Worm (Caenorhabditis elegans) whole organism, late embryonic: ENCODE data around the gene npp-26.

Experiments
- F13H6.1 ChIP-seq: sonication (generic microtip); optimal IDR thresholded peaks from 2 replicates; lab custom pipeline; 2016; ENCODE audit warnings: missing genetic modification characterization, missing compliant biosample characterization
- K02D7.2 ChIP-seq: sonication (generic microtip); optimal IDR thresholded peaks from 2 replicates; lab custom pipeline; 2017; ENCODE audit warnings: mild to moderate bottlenecking, missing genetic modification characterization, missing compliant biosample characterization
- K09A11.1 ChIP-seq: sonication (generic microtip); optimal IDR thresholded peaks from 2 replicates; lab custom pipeline; 2017; ENCODE audit warnings: antibody characterized with exemption, mild to moderate bottlenecking, missing genetic modification characterization, missing compliant biosample characterization; ENCODE audit not compliant: insufficient read depth
- T23F11.4 ChIP-seq: fragments of 200-800 bp; sonication (Bioruptor generic); optimal IDR thresholded peaks from 2 replicates; lab custom pipeline; 2018; ENCODE audit warnings: mild to moderate bottlenecking, missing genetic modification characterization, missing compliant biosample characterization
- ceh-14 ChIP-seq: sonication (generic microtip); optimal IDR thresholded peaks from 2 replicates; lab custom pipeline; 2016; ENCODE audit warnings: missing genotype, missing genetic modification characterization, missing compliant biosample characterization
- ceh-18 ChIP-seq: sonication (generic microtip); optimal IDR thresholded peaks from 2 replicates; lab custom pipeline; 2016; ENCODE audit warnings: missing genetic modification characterization, missing compliant biosample characterization
- ceh-22 ChIP-seq: sonication (generic microtip); optimal IDR thresholded peaks from 2 replicates; lab custom pipeline; 2017; ENCODE audit warnings: missing biosample characterization, missing genetic modification characterization
- ceh-24 ChIP-seq: sonication (generic microtip); optimal IDR thresholded peaks from 2 replicates; lab custom pipeline; 2016; ENCODE audit warnings: mild to moderate bottlenecking, missing genetic modification characterization, missing compliant biosample characterization
- ceh-31 ChIP-seq: sonication (generic microtip); optimal IDR thresholded peaks from 2 replicates; lab custom pipeline; 2016; ENCODE audit warnings: missing genetic modification characterization, missing compliant biosample characterization
- ceh-34 ChIP-seq: sonication (generic microtip); optimal IDR thresholded peaks from 2 replicates; lab custom pipeline; 2016; ENCODE audit warnings: mild to moderate bottlenecking, missing genetic modification characterization, missing compliant biosample characterization
- ceh-48 ChIP-seq: sonication (generic microtip); optimal IDR thresholded peaks from 2 replicates; lab custom pipeline; 2016; ENCODE audit warnings: missing genetic modification characterization, inconsistent platforms, missing compliant biosample characterization
- ceh-6 ChIP-seq: fragments of 200-800 bp; sonication (Bioruptor generic); optimal IDR thresholded peaks from 2 replicates; lab custom pipeline; 2018; ENCODE audit warnings: mild to moderate bottlenecking, missing genetic modification characterization, missing compliant biosample characterization
- ceh-9 ChIP-seq: sonication (generic microtip); optimal IDR thresholded peaks from 2 replicates; lab custom pipeline; 2016; ENCODE audit warnings: mild to moderate bottlenecking, missing genetic modification characterization, inconsistent platforms, missing compliant biosample characterization
- dmd-4 ChIP-seq: sonication (generic microtip); optimal IDR thresholded peaks from 2 replicates; lab custom pipeline; 2016; ENCODE audit warnings: borderline replicate concordance, missing genetic modification characterization, missing compliant biosample characterization
- dve-1 ChIP-seq: sonication (generic microtip); optimal IDR thresholded peaks from 2 replicates; lab custom pipeline; 2017; ENCODE audit warnings: antibody characterized with exemption, mild to moderate bottlenecking, missing genetic modification characterization, missing compliant biosample characterization
- elt-2 ChIP-seq: sonication (generic microtip); optimal IDR thresholded peaks from 2 replicates; lab custom pipeline; 2016; ENCODE audit warnings: missing genetic modification reagents, missing genetic modification characterization, missing compliant biosample characterization
- eyg-1 ChIP-seq: sonication (generic microtip); optimal IDR thresholded peaks from 2 replicates; lab custom pipeline; 2016; ENCODE audit warnings: missing genotype, missing genetic modification characterization, missing compliant biosample characterization
- gmeb-2 ChIP-seq: sonication (generic microtip); optimal IDR thresholded peaks from 2 replicates; lab custom pipeline; 2016; ENCODE audit warnings: missing genetic modification characterization, inconsistent platforms, missing compliant biosample characterization
- hlh-6 ChIP-seq: sonication (generic microtip); optimal IDR thresholded peaks from 2 replicates; lab custom pipeline; 2016; ENCODE audit warnings: missing genotype, missing genetic modification characterization, missing compliant biosample characterization
- lim-6 ChIP-seq: sonication (generic microtip); optimal IDR thresholded peaks from 2 replicates; lab custom pipeline; 2016; ENCODE audit warnings: missing genetic modification characterization, missing compliant biosample characterization
- madf-2 ChIP-seq: sonication (generic microtip); optimal IDR thresholded peaks from 2 replicates; lab custom pipeline; 2017; ENCODE audit warnings: missing genetic modification characterization, missing compliant biosample characterization
- nfya-1 ChIP-seq: sonication (generic microtip); optimal IDR thresholded peaks from 2 replicates; lab custom pipeline; 2017; ENCODE audit warnings: missing genetic modification characterization, mild to moderate bottlenecking, missing compliant biosample characterization, antibody characterized with exemption, moderate library complexity
- nhr-232 ChIP-seq: sonication (generic microtip); optimal IDR thresholded peaks from 2 replicates; lab custom pipeline; 2016; ENCODE audit warnings: missing genetic modification characterization, missing compliant biosample characterization
- pag-3 ChIP-seq: sonication (generic microtip); optimal IDR thresholded peaks from 2 replicates; lab custom pipeline; 2016; ENCODE audit warnings: missing compliant biosample characterization, missing genetic modification characterization, borderline replicate concordance
- pha-4 ChIP-seq: fragments of 150-350 bp; optimal IDR thresholded peaks from 2 replicates; lab custom pipeline; 2018; ENCODE audit warnings: missing biosample characterization, missing genetic modification reagents, missing genetic modification characterization
- pqm-1 ChIP-seq: sonication (generic microtip); optimal IDR thresholded peaks from 2 replicates; lab custom pipeline; 2016; ENCODE audit warnings: missing genetic modification characterization, missing compliant biosample characterization
- rnt-1 ChIP-seq: sonication (generic microtip); optimal IDR thresholded peaks from 2 replicates; lab custom pipeline; 2016; ENCODE audit warnings: missing genetic modification characterization, missing compliant biosample characterization
- sdc-2 ChIP-seq: sonication (generic microtip); optimal IDR thresholded peaks from 2 replicates; lab custom pipeline; 2016; ENCODE audit warnings: missing genotype, missing genetic modification characterization, missing compliant biosample characterization
- sox-2 ChIP-seq: fragments of 200-800 bp; sonication (Bioruptor generic); IDR thresholded peaks from 2 replicates; pipeline ENCODE4 v1.3.6; 2022; ENCODE audit warnings: missing genetic modification reagents, missing genetic modification characterization, missing compliant biosample characterization
- tbx-7 ChIP-seq: sonication (generic microtip); optimal IDR thresholded peaks from 2 replicates; lab custom pipeline; 2016; ENCODE audit warnings: missing genotype, missing genetic modification characterization, missing compliant biosample characterization
- ttx-3 ChIP-seq: sonication (generic microtip); optimal IDR thresholded peaks from 2 replicates; lab custom pipeline; 2016; ENCODE audit warnings: missing genetic modification reagents, missing genetic modification characterization, missing compliant biosample characterization
- unc-3 ChIP-seq, 2 experiments: fragments of 200-800 bp in 1 of 2; sonication (Bioruptor generic) in 1 of 2; sonication (generic microtip) in 1 of 2; conservative IDR thresholded peaks in 1 of 2; optimal IDR thresholded peaks in 1 of 2; 2 replicates each; pipeline versions ENCODE4 v1.3.6 to Lab custom; 2016 to 2022; ENCODE audit warnings: missing compliant biosample characterization in 2 of 2, missing genetic modification characterization in 2 of 2, missing genetic modification reagents in 1 of 2
- unc-42 ChIP-seq: sonication (generic microtip); optimal IDR thresholded peaks from 2 replicates; lab custom pipeline; 2016; ENCODE audit warnings: missing genotype, missing genetic modification characterization, missing compliant biosample characterization

Gene npp-26

ce11 chrIV:4784687-4785086 lies 20.2 kb downstream of the npp-26 start:
- TF ChIP-seq gmeb-2: peak; percentile 19
- TF ChIP-seq, all 69 proteins: peak for 1; not testable (repeated sequence) for 68

- no peak for TF ChIP-seq madf-2 (tag; lab: Kevin White, UChicago)
- TF ChIP-seq elt-2: peak; percentile 29
- no peak for TF ChIP-seq ceh-24 (tag; lab: Kevin White, UChicago)
Measured at ce11 chrIV:4788332-4788731, 23.8 kb downstream of the npp-26 start, which contains the start of gene nhr-104. Gene nhr-104, minus strand, starts transcription at chrIV:4788692.

- TF ChIP-seq eyg-1 (tag; lab: Kevin White, UChicago): no peak
- no peak for TF ChIP-seq hlh-6 (tag; lab: Kevin White, UChicago)
- TF ChIP-seq ceh-22: no peak
- TF ChIP-seq pqm-1 (tag; lab: Kevin White, UChicago): no peak
- TF ChIP-seq ceh-14 (tag; lab: Kevin White, UChicago): no peak
- TF ChIP-seq elt-2: no peak
- no peak for TF ChIP-seq unc-42 (tag; lab: Kevin White, UChicago)
- no peak for TF ChIP-seq F13H6.1 (tag; lab: Kevin White, UChicago)
- no peak for TF ChIP-seq ceh-6 (GFP tag; lab: Kevin White, UChicago)
- no peak for TF ChIP-seq ceh-24 (tag; lab: Kevin White, UChicago)
- TF ChIP-seq ceh-34 (tag; lab: Kevin White, UChicago): no peak
- TF ChIP-seq, all 69 proteins: peak for 0
Measured at ce11 chrIV:4789445-4789844, 24.9 kb downstream of the npp-26 start, which contains the start of gene R11E3.1. Gene R11E3.1, plus strand, starts transcription at chrIV:4789745.

ce11 chrIV:4795111-4795510 lies 30.6 kb downstream of the npp-26 start:
- TF ChIP-seq dmd-4 (tag; lab: Kevin White, UChicago) (no peak), lim-6 (tag; lab: Kevin White, UChicago) (no peak), sox-2 (no peak), unc-3 (GFP tag; conservative IDR thresholded peaks at IDR 0.05; lab: Robert Waterston, UW) (no peak), unc-3 (tag; optimal IDR thresholded peaks at IDR 0.05; lab: Kevin White, UChicago) (no peak), ceh-24 (tag; lab: Kevin White, UChicago) (no peak), nhr-232 (no peak), madf-2 (tag; lab: Kevin White, UChicago) (no peak), T23F11.4 (GFP tag; lab: Kevin White, UChicago) (no peak), K02D7.2 (no peak), pha-4 (tag; lab: Kevin White, UChicago) (no peak), ttx-3 (tag; lab: Kevin White, UChicago) (no peak), ceh-6 (GFP tag; lab: Kevin White, UChicago) (no peak), unc-42 (tag; lab: Kevin White, UChicago) (no peak), ceh-9 (tag; lab: Kevin White, UChicago) (no peak), gmeb-2 (no peak), ceh-18 (no peak)

- peak; percentile 93 for TF ChIP-seq ceh-48 (tag; lab: Kevin White, UChicago)
- TF ChIP-seq nfya-1 (tag; lab: Kevin White, UChicago): peak; percentile 45
- peak; percentile 9 for TF ChIP-seq ceh-34 (tag; lab: Kevin White, UChicago)
- peak; percentile 26 for TF ChIP-seq unc-42 (tag; lab: Kevin White, UChicago)
- peak; percentile 39 for TF ChIP-seq ceh-31 (tag; lab: Kevin White, UChicago)
- no peak for TF ChIP-seq sox-2
- TF ChIP-seq rnt-1 (tag; lab: Kevin White, UChicago): no peak
Measured at ce11 chrIV:4799114-4799513, 34.6 kb downstream of the npp-26 start, which contains the start of gene eor-1. Gene eor-1, minus strand, starts transcription at chrIV:4799178.

- TF ChIP-seq dmd-4 (tag; lab: Kevin White, UChicago) (no peak), T23F11.4 (GFP tag; lab: Kevin White, UChicago) (no peak), ttx-3 (tag; lab: Kevin White, UChicago) (no peak), dve-1 (tag; lab: Kevin White, UChicago) (no peak), ceh-22 (no peak), K09A11.1 (tag; lab: Kevin White, UChicago) (no peak), pag-3 (no peak), sdc-2 (tag; lab: Kevin White, UChicago) (no peak), eyg-1 (tag; lab: Kevin White, UChicago) (no peak), tbx-7 (tag; lab: Kevin White, UChicago) (no peak)
Measured at ce11 chrIV:4802494-4802893, 38.0 kb downstream of the npp-26 start, which contains the start of gene dpf-7. Gene dpf-7, minus strand, starts transcription at chrIV:4802594.
